Worm (Caenorhabditis elegans) whole organism, L4/young adult: ENCODE data around the gene grd-4.

Experiments used
- W03F9.2 ChIP-seq: fragments of 150-350 bp; optimal IDR thresholded peaks from 2 replicates; lab custom pipeline; 2014; ENCODE audit warnings: missing biosample characterization, missing genetic modification characterization
- dao-5 ChIP-seq: sonication (generic microtip); optimal IDR thresholded peaks from 2 replicates; lab custom pipeline; 2016; ENCODE audit warnings: missing genotype, missing genetic modification characterization, moderate library complexity, missing compliant biosample characterization
- him-1 ChIP-seq: sonication (generic microtip); optimal IDR thresholded peaks from 2 replicates; lab custom pipeline; 2016; ENCODE audit warnings: missing genotype, missing genetic modification reagents, missing genetic modification characterization, missing compliant biosample characterization

Gene grd-4

ce11 chrX:8477048-8477806 lies 23.8 kb upstream of the grd-4 start:
- TF ChIP-seq him-1 (tag; lab: Kevin White, UChicago), result no peak
- TF ChIP-seq dao-5, result no peak
- TF ChIP-seq W03F9.2 (tag; lab: Kevin White, UChicago), result no peak

DNA sequence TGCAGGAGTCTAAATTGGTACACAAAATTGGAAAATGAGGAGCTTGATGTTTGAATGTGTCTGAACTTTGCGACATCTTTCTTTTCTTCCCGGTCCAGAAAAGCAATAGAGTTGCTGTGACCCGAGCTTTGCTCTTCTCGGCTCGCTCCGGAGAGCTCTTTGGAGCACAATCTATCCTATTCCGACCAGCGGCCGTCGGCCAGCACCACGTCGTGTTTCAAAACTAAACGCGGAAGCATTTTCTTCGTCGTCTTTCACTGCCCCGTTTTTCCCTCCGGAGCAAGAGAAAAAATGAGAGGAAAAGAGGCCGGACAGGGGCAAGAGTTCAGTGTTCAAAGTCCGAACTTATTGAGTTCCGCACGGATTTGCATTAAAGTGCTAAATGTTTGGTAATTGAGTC lies 22.0 kb upstream of the grd-4 start:
- TF ChIP-seq W03F9.2 (tag; lab: Kevin White, UChicago) (no peak), him-1 (tag; lab: Kevin White, UChicago) (no peak), dao-5 (no peak)

ce11 chrX:8481716-8482115 lies 19.3 kb upstream of the grd-4 start:
- TF ChIP-seq him-1 (tag; lab: Kevin White, UChicago) (no peak), W03F9.2 (tag; lab: Kevin White, UChicago) (no peak), dao-5 (no peak)

ce11 chrX:8483951-8484350 lies 17.1 kb upstream of the grd-4 start:
- TF ChIP-seq W03F9.2 (tag; lab: Kevin White, UChicago), result no peak
- no peak for TF ChIP-seq him-1 (tag; lab: Kevin White, UChicago)
- TF ChIP-seq dao-5, result no peak

DNA sequence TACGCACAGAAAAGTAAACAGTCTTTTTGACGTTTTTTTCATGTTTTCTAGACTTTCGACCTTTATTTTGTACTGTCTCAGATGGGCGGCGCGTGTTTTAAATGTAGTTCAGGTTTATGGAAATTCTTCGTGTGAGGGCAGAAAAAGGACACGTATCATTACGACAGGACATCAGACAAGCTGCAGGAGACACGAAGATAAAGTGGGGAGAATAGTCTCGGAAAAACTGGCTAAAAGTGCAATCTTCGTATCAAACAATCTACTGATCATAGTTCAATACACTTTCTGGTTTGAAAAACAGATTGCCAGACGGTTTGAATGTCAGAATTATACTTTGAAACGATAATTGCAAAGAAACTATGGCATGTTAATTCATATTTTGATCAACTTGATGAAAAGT lies 15.6 kb upstream of the grd-4 start:
- TF ChIP-seq W03F9.2 (tag; lab: Kevin White, UChicago) (no peak), him-1 (tag; lab: Kevin White, UChicago) (no peak), dao-5 (no peak)

DNA sequence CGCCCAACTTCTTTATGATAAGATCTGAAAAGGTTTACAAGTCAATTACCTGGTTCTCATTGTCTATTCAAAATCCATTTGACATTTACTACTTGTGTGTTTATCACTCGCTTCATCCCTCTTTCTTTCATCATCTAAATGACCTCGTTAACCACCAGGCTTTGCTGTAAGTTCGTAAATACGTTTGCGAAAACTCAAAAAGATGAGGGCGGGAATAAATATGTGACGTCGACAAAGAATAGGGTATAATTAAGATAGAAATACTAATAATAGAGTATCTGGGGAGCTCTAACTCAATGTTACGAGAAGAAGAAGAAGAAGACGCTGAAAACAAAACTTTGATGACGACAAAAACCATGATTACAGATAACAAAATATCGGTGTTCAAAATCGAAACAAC lies 11.6 kb upstream of the grd-4 start:
- no peak for TF ChIP-seq dao-5
- no peak for TF ChIP-seq W03F9.2 (tag; lab: Kevin White, UChicago)
- no peak for TF ChIP-seq him-1 (tag; lab: Kevin White, UChicago)

DNA sequence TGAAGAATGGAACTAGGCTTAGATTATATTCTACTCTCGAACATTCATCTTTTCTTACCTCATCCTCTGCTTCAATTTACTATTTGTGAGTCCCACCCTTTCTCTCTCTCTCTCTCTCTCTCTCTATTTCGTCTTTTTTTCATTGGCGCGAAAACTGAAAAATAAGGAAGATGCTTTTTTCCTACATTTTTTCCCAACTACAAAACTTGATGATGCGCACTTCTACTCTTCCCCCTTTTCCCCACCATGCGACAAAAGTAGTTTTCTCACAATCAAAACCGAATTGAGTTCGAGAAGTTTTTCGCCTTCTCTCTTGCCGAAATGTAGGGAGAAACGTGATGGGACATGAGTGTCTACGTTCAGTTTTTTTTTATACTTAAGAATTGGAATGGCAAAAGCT lies 11.1 kb upstream of the grd-4 start:
- TF ChIP-seq W03F9.2 (tag; lab: Kevin White, UChicago), result no peak
- no peak for TF ChIP-seq him-1 (tag; lab: Kevin White, UChicago)
- TF ChIP-seq dao-5, result no peak

ce11 chrX:8492750-8493149 lies 8.3 kb upstream of the grd-4 start:
- TF ChIP-seq him-1 (tag; lab: Kevin White, UChicago), result no peak
- TF ChIP-seq dao-5, result no peak
- no peak for TF ChIP-seq W03F9.2 (tag; lab: Kevin White, UChicago)

DNA sequence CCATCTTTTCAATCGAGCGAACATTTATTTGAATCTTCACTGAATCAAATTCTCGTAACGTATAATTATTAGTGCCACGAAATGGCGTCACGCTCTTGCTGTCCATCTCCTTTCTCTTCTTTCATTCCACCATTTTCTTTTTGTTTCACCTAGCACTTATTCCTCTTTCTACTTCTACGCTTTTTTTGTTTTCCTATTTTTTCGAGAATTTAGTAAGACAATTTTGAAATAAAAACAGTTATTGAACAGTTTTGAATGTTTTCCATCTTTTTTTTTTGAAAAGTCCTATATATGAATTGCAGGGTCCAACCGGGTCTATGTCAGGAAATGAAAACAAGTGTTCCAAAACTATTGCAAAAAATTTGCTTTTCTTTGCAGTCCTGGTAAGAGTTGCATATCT lies 6.0 kb upstream of the grd-4 start, which contains the start of gene T01B10.5:
TSS of gene T01B10.5 (plus strand) at position 301 of the 400 bp plus-strand sequence.
- TF ChIP-seq W03F9.2 (tag; lab: Kevin White, UChicago) (no peak), him-1 (tag; lab: Kevin White, UChicago) (no peak), dao-5 (no peak)

- TF ChIP-seq him-1 (tag; lab: Kevin White, UChicago) (no peak), dao-5 (no peak), W03F9.2 (tag; lab: Kevin White, UChicago) (no peak)
Observed at ce11 chrX:8499721-8500120, 1.3 kb upstream of the grd-4 start, which contains the start of gene grd-14. Gene grd-14, plus strand, starts transcription at chrX:8500021.

ce11 chrX:8504207-8504606 lies 3.2 kb downstream of the grd-4 start:
- no peak for TF ChIP-seq dao-5
- TF ChIP-seq W03F9.2 (tag; lab: Kevin White, UChicago), result no peak
- no peak for TF ChIP-seq him-1 (tag; lab: Kevin White, UChicago)

ce11 chrX:8507053-8507452 lies 6.0 kb downstream of the grd-4 start:
- TF ChIP-seq W03F9.2 (tag; lab: Kevin White, UChicago), result no peak
- no peak for TF ChIP-seq him-1 (tag; lab: Kevin White, UChicago)
- no peak for TF ChIP-seq dao-5

ce11 chrX:8507576-8507975 lies 6.6 kb downstream of the grd-4 start, which contains the start of gene H03E18.1:
Gene H03E18.1, plus strand, starts transcription at chrX:8507876.
- TF ChIP-seq him-1 (tag; lab: Kevin White, UChicago) (no peak), W03F9.2 (tag; lab: Kevin White, UChicago) (no peak), dao-5 (no peak)

DNA sequence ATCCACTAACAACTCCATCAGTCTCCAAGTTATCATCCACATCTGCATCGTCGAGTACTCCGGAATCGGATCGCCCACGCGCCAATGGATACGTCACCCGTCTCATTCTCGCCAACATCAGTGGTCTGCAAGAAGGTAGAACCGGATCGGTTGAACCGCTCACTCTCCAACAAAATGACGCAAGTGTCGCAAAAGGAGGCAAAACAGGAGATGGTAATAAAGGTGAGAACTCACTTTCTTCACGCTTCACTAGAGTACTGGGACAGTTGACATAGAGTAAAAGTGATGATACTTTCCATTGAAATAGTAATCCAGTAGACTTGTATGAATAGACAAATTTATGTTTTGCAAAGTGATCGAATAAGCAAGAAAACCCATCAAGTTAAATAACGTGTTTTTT lies 8.1 kb downstream of the grd-4 start:
- TF ChIP-seq dao-5 (no peak), him-1 (tag; lab: Kevin White, UChicago) (no peak), W03F9.2 (tag; lab: Kevin White, UChicago) (no peak)

ce11 chrX:8520402-8520801 lies 19.4 kb downstream of the grd-4 start, which contains the start of gene H03E18.2:
Gene H03E18.2, minus strand, starts transcription at chrX:8520502.
- TF ChIP-seq dao-5 (no peak), W03F9.2 (tag; lab: Kevin White, UChicago) (no peak), him-1 (tag; lab: Kevin White, UChicago) (no peak)
